Fruit fly (Drosophila melanogaster) whole organism, wandering third instar larva: Measurements from ENCODE around the gene CG9109.

Source experiments
- Abd-B ChIP-seq: fragments of >200 bp; optimal IDR thresholded peaks from 2 replicates; lab custom pipeline; 2017; ENCODE audit warnings: missing biosample characterization, missing genetic modification characterization
- CG32264 ChIP-seq: fragments of 200-800 bp; sonication (Bioruptor generic); optimal IDR thresholded peaks from 2 replicates; lab custom pipeline; 2016; ENCODE audit warnings: missing biosample characterization, missing genetic modification characterization
- CG9705 ChIP-seq: fragments of 200-800 bp; sonication (Bioruptor generic); optimal IDR thresholded peaks from 2 replicates; lab custom pipeline; 2018; ENCODE audit warnings: missing biosample characterization, mild to moderate bottlenecking, missing genetic modification characterization
- CrebA ChIP-seq: fragments of 200-800 bp; sonication (Bioruptor generic); optimal IDR thresholded peaks from 2 replicates; lab custom pipeline; 2016; ENCODE audit warnings: missing biosample characterization, mild to moderate bottlenecking, missing genetic modification characterization, borderline replicate concordance
- Dfd ChIP-seq: fragments of >200 bp; optimal IDR thresholded peaks from 2 replicates; lab custom pipeline; 2017; ENCODE audit warnings: missing biosample characterization, missing genetic modification characterization
- GATAd ChIP-seq: sonication (Bioruptor generic); optimal IDR thresholded peaks from 2 replicates; lab custom pipeline; 2016; ENCODE audit warnings: missing biosample characterization, missing genetic modification characterization
- HLH106 ChIP-seq: fragments of 200-800 bp; optimal IDR thresholded peaks from 3 replicates; lab custom pipeline; 2019; ENCODE audit warnings: missing biosample characterization, mild to moderate bottlenecking, missing genetic modification characterization, moderate library complexity
- Hnf4 ChIP-seq: fragments of 200-800 bp; sonication (Bioruptor generic); optimal IDR thresholded peaks from 2 replicates; lab custom pipeline; 2016; ENCODE audit warnings: missing biosample characterization, mild to moderate bottlenecking, missing genetic modification characterization
- Hr78 ChIP-seq: fragments of >200 bp; optimal IDR thresholded peaks from 2 replicates; lab custom pipeline; 2017; ENCODE audit warnings: missing biosample characterization, missing genetic modification characterization
- Jra ChIP-seq: sonication (Bioruptor generic); optimal IDR thresholded peaks from 2 replicates; lab custom pipeline; 2016; ENCODE audit warnings: missing biosample characterization, missing genetic modification characterization
- Mio ChIP-seq: sonication (Bioruptor generic); optimal IDR thresholded peaks from 2 replicates; lab custom pipeline; 2016; ENCODE audit warnings: missing biosample characterization, missing genetic modification characterization
- Myc ChIP-seq: fragments of >200 bp; optimal IDR thresholded peaks from 2 replicates; lab custom pipeline; 2017
- N ChIP-seq: fragments of >200 bp; optimal IDR thresholded peaks from 2 replicates; lab custom pipeline; 2018; ENCODE audit warnings: missing biosample characterization, missing external identifiers, missing genetic modification characterization
- OdsH ChIP-seq: fragments of 200-800 bp; sonication (Bioruptor generic); optimal IDR thresholded peaks from 2 replicates; lab custom pipeline; 2016; ENCODE audit warnings: missing biosample characterization, mild to moderate bottlenecking, missing genetic modification characterization
- Rel ChIP-seq, 2 experiments: fragments of 200-800 bp; sonication (Bioruptor generic) in 1 of 2; optimal IDR thresholded peaks; 2 replicates in 1 of 2; 3 replicates in 1 of 2; lab custom pipeline; 2016 to 2019; ENCODE audit warnings: mild to moderate bottlenecking in 2 of 2, missing biosample characterization in 2 of 2, missing genetic modification characterization in 2 of 2, moderate library complexity in 1 of 2
- Sp1 ChIP-seq: fragments of 200-800 bp; sonication (Bioruptor generic); optimal IDR thresholded peaks from 3 replicates; lab custom pipeline; 2019; ENCODE audit warnings: missing biosample characterization, mild to moderate bottlenecking, missing genetic modification characterization, moderate library complexity
- br ChIP-seq: fragments of 200-800 bp; sonication (Bioruptor generic); optimal IDR thresholded peaks from 2 replicates; lab custom pipeline; 2016; ENCODE audit warnings: missing biosample characterization, missing genetic modification characterization
- brk ChIP-seq: fragments of 200-800 bp; sonication (Bioruptor generic); optimal IDR thresholded peaks from 2 replicates; lab custom pipeline; 2016; ENCODE audit warnings: missing biosample characterization, mild to moderate bottlenecking, missing genetic modification characterization
- dl ChIP-seq, 2 experiments: fragments of 175-275, 200-275 bp in 1 of 2; fragments of 200-275 bp in 1 of 2; sonication (Bioruptor generic); optimal IDR thresholded peaks; lab custom pipeline; 2018; ENCODE audit warnings: mild to moderate bottlenecking in 2 of 2, missing biosample characterization in 2 of 2, missing genetic modification characterization in 2 of 2, moderate library complexity in 2 of 2; ENCODE audit not compliant: partially characterized antibody in 2 of 2, insufficient read depth in 1 of 2
- dmrt93B ChIP-seq: fragments of 200-800 bp; sonication (Bioruptor generic); optimal IDR thresholded peaks from 2 replicates; lab custom pipeline; 2018; ENCODE audit warnings: missing biosample characterization, mild to moderate bottlenecking, missing genetic modification characterization
- dsf ChIP-seq: sonication (Bioruptor generic); optimal IDR thresholded peaks from 2 replicates; lab custom pipeline; 2016; ENCODE audit warnings: missing biosample characterization, missing genetic modification characterization, borderline replicate concordance
- ey ChIP-seq: fragments of 200-800 bp; sonication (Bioruptor generic); optimal IDR thresholded peaks from 2 replicates; lab custom pipeline; 2016; ENCODE audit warnings: missing biosample characterization, missing genetic modification characterization
- foxo ChIP-seq, 2 experiments: fragments of 200-800 bp; sonication (Bioruptor generic); optimal IDR thresholded peaks; 2 replicates in 1 of 2; 3 replicates in 1 of 2; lab custom pipeline; 2016 to 2017; ENCODE audit warnings: missing biosample characterization in 2 of 2, missing genetic modification characterization in 2 of 2
- fru ChIP-seq: fragments of 200-800 bp; sonication (Bioruptor generic); optimal IDR thresholded peaks from 3 replicates; lab custom pipeline; 2016; ENCODE audit warnings: missing biosample characterization, mild to moderate bottlenecking, missing genetic modification characterization
- h ChIP-seq: fragments of 200-800 bp; sonication (Bioruptor generic); optimal IDR thresholded peaks from 3 replicates; lab custom pipeline; 2016; ENCODE audit warnings: missing biosample characterization, mild to moderate bottlenecking, missing genetic modification characterization
- jim ChIP-seq: fragments of 175-275, 200-325 bp; sonication (Bioruptor generic); optimal IDR thresholded peaks from 2 replicates; lab custom pipeline; 2016; ENCODE audit warnings: missing biosample characterization, mild to moderate bottlenecking, missing genetic modification characterization
- pan ChIP-seq: fragments of >200 bp; optimal IDR thresholded peaks from 2 replicates; lab custom pipeline; 2017
- psq ChIP-seq: fragments of 200-800 bp; sonication (Bioruptor generic); optimal IDR thresholded peaks from 3 replicates; lab custom pipeline; 2017; ENCODE audit warnings: missing biosample characterization, mild to moderate bottlenecking, missing genetic modification characterization, moderate library complexity
- rgr ChIP-seq: fragments of 200-800 bp; sonication (Bioruptor generic); optimal IDR thresholded peaks from 3 replicates; lab custom pipeline; 2016; ENCODE audit warnings: missing biosample characterization, mild to moderate bottlenecking, missing genetic modification characterization
- sage ChIP-seq: fragments of 200-800 bp; sonication (Bioruptor generic); optimal IDR thresholded peaks from 2 replicates; lab custom pipeline; 2016; ENCODE audit warnings: missing biosample characterization, mild to moderate bottlenecking, missing genetic modification characterization
- sv ChIP-seq: fragments of 200-800 bp; sonication (Bioruptor generic); optimal IDR thresholded peaks from 3 replicates; lab custom pipeline; 2016; ENCODE audit warnings: missing biosample characterization, missing genetic modification characterization
- tai ChIP-seq: sonication (Bioruptor generic); optimal IDR thresholded peaks from 2 replicates; lab custom pipeline; 2016; ENCODE audit warnings: missing biosample characterization, missing genetic modification characterization
- usp ChIP-seq: fragments of >200 bp; optimal IDR thresholded peaks from 2 replicates; lab custom pipeline; 2017; ENCODE audit warnings: missing biosample characterization, missing genetic modification characterization
- woc ChIP-seq: sonication (Bioruptor generic); optimal IDR thresholded peaks from 2 replicates; lab custom pipeline; 2016; ENCODE audit warnings: missing biosample characterization, mild to moderate bottlenecking, missing genetic modification characterization

Gene CG9109

dm6 chr2L:6074314-6074713, 40.1 kb upstream of the CG9109 start:
- no peak for TF ChIP-seq Hr78 (GFP tag; lab: Kevin White, UChicago)
- TF ChIP-seq Mio (GFP tag; lab: Kevin White, UChicago) = no peak
- TF ChIP-seq woc (GFP tag; lab: Kevin White, UChicago) = no peak
- TF ChIP-seq fru (GFP tag; lab: Kevin White, UChicago) = no peak
- no peak for TF ChIP-seq dmrt93B (GFP tag; lab: Kevin White, UChicago)
- TF ChIP-seq jim (GFP tag; lab: Kevin White, UChicago) = no peak
- TF ChIP-seq Dfd (GFP tag; lab: Kevin White, UChicago) = no peak
- TF ChIP-seq ey (GFP tag; lab: Kevin White, UChicago) = no peak
- TF ChIP-seq Myc (lab: Kevin White, UChicago) = no peak
- TF ChIP-seq Abd-B (GFP tag; lab: Kevin White, UChicago) = no peak
- no peak for TF ChIP-seq GATAd
- no peak for TF ChIP-seq h (GFP tag; lab: Kevin White, UChicago)

dm6 chr2L:6073894-6074293, 39.7 kb upstream of the CG9109 start:
- TF ChIP-seq Rel (GFP tag; optimal IDR thresholded peaks at IDR 0.05; lab: Kevin White, UChicago) (no peak), Rel (tag; optimal IDR thresholded peaks at IDR 0.05; lab: Kevin White, UChicago) (no peak), Myc (lab: Kevin White, UChicago) (no peak), brk (GFP tag; lab: Kevin White, UChicago) (no peak), CrebA (GFP tag; lab: Kevin White, UChicago) (no peak), Mio (GFP tag; lab: Kevin White, UChicago) (no peak), jim (GFP tag; lab: Kevin White, UChicago) (no peak), dl (GFP tag; optimal IDR thresholded peaks at IDR 0.05; lab: Kevin White, UChicago; ENCODE audit: insufficient read depth in 1 of 2, partially characterized antibody in 2 of 2) (no peak), pan (lab: Kevin White, UChicago) (no peak), Hr78 (GFP tag; lab: Kevin White, UChicago) (no peak), GATAd (no peak), fru (GFP tag; lab: Kevin White, UChicago) (no peak), CG32264 (GFP tag; lab: Kevin White, UChicago) (no peak), sage (GFP tag; lab: Kevin White, UChicago) (no peak), sv (GFP tag; lab: Kevin White, UChicago) (no peak), HLH106 (tag; lab: Kevin White, UChicago) (no peak), foxo (GFP tag; optimal IDR thresholded peaks at IDR 0.05; lab: Kevin White, UChicago) (no peak), psq (GFP tag; lab: Kevin White, UChicago) (no peak)

dm6 chr2L:6072124-6072523, 37.9 kb upstream of the CG9109 start:
- no peak for TF ChIP-seq dsf (GFP tag; lab: Kevin White, UChicago)
- no peak for TF ChIP-seq psq (GFP tag; lab: Kevin White, UChicago)
- TF ChIP-seq woc (GFP tag; lab: Kevin White, UChicago) = no peak
- no peak for TF ChIP-seq Hr78 (GFP tag; lab: Kevin White, UChicago)
- TF ChIP-seq tai (GFP tag; lab: Kevin White, UChicago) = no peak
- TF ChIP-seq sage (GFP tag; lab: Kevin White, UChicago) = no peak
- TF ChIP-seq br (GFP tag; lab: Kevin White, UChicago) = no peak
- TF ChIP-seq usp = no peak
- TF ChIP-seq Rel (GFP tag; optimal IDR thresholded peaks at IDR 0.05; lab: Kevin White, UChicago) = no peak
- no peak for TF ChIP-seq Rel (tag; optimal IDR thresholded peaks at IDR 0.05; lab: Kevin White, UChicago)
- no peak for TF ChIP-seq Mio (GFP tag; lab: Kevin White, UChicago)
- no peak for TF ChIP-seq HLH106 (tag; lab: Kevin White, UChicago)
- TF ChIP-seq rgr = no peak

DNA sequence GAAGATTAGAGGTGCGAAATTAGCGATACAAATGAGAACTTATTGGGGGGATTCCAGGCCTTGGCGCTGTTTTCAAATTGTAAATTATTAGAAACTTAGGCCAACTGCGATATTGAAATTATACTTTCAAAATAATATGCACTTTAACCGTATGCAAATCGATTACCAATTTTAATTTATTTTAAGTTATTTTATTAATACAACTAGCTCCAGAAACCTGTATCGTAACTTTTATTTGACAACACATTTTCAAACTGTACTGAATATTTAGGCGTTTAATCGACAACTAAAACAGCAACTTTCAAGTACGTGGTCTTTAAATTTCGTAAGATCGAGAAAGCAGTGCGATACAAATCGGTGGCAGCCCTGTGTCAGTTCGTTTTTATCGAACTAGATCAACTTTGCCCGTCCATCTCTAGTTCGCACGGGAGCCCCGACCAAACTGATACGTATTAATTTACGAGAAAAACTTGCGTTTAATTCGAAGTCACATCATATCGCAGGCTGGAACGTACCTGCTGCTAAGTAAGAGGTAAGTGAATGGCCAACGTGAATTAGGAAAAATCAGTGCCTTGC, 36.5 kb upstream of the CG9109 start, which contains the start of the genes CG9154 and Kr-h2:
CG9154 (minus strand) TSS at position 31 of the 576 bp plus-strand sequence.
Kr-h2 (plus strand) TSS at position 335 of the 576 bp plus-strand sequence.
- TF ChIP-seq sv (GFP tag; lab: Kevin White, UChicago) (peak; percentile 4), N (no peak), Dfd (GFP tag; lab: Kevin White, UChicago) (no peak), Mio (GFP tag; lab: Kevin White, UChicago) (no peak), rgr (peak; percentile 12), Rel (GFP tag; optimal IDR thresholded peaks at IDR 0.05; lab: Kevin White, UChicago) (no peak), Rel (tag; optimal IDR thresholded peaks at IDR 0.05; lab: Kevin White, UChicago) (peak; percentile 57), foxo (GFP tag; optimal IDR thresholded peaks at IDR 0.05; lab: Kevin White, UChicago) (peak in 1 of 2 experiments; percentile 36), Jra (GFP tag; lab: Kevin White, UChicago) (peak; percentile 11), dsf (GFP tag; lab: Kevin White, UChicago) (peak; percentile 22), fru (GFP tag; lab: Kevin White, UChicago) (peak; percentile 49), Myc (lab: Kevin White, UChicago) (peak; percentile 49), Hnf4 (GFP tag; lab: Kevin White, UChicago) (peak; percentile 5), psq (GFP tag; lab: Kevin White, UChicago) (peak; percentile 35), GATAd (no peak), CG9705 (GFP tag; lab: Kevin White, UChicago) (peak; percentile 24), OdsH (GFP tag; lab: Kevin White, UChicago) (no peak), h (GFP tag; lab: Kevin White, UChicago) (peak; percentile 28), Sp1 (GFP tag; lab: Kevin White, UChicago) (peak; percentile 59), br (GFP tag; lab: Kevin White, UChicago) (peak; percentile 37), HLH106 (tag; lab: Kevin White, UChicago) (peak; percentile 70)
